6 worm cellular contexts compared by ENCODE assay signal in genomic region chrX:5828085-5828484, ce11.
A peak's percentile ranks its signal among the peaks of the same experiment; 100 is the strongest.
TF ChIP-seq lines count a peak whose summit lies in the region.

No protein-coding gene starts in this region.

TF ChIP-seq in whole organism, L1 larva, 84 proteins besides CTCF, POLR2A, EP300 and RAD21:
- no peak for TF ChIP-seq snu-23 (GFP tag; optimal IDR thresholded peaks at IDR 0.05; lab: Kevin White, UChicago)
- TF ChIP-seq nhr-85 (tag; lab: Kevin White, UChicago), result peak; percentile 78
- TF ChIP-seq egl-13 (tag; optimal IDR thresholded peaks at IDR 0.05; lab: Kevin White, UChicago), result no peak
- peak; percentile 22 for TF ChIP-seq nhr-71 (tag; optimal IDR thresholded peaks at IDR 0.05; lab: Kevin White, UChicago)
- peak; percentile 12 for TF ChIP-seq nhr-20 (tag; optimal IDR thresholded peaks at IDR 0.05; lab: Kevin White, UChicago)
- TF ChIP-seq lsy-2 (tag; optimal IDR thresholded peaks at IDR 0.05; lab: Kevin White, UChicago), result peak in 1 of 2 experiments; percentile 10
- peak; percentile 68 for TF ChIP-seq lin-14 (GFP tag; optimal IDR thresholded peaks at IDR 0.05; lab: Kevin White, UChicago)
- peak; percentile 95 for TF ChIP-seq blmp-1 (tag; optimal IDR thresholded peaks at IDR 0.05; lab: Kevin White, UChicago)
- TF ChIP-seq ama-1 (optimal IDR thresholded peaks at IDR 0.05; lab: Kevin White, UChicago), result no peak
- peak in 1 of 6 experiments; percentile 57 for TF ChIP-seq elt-3 (tag; optimal IDR thresholded peaks at IDR 0.05; lab: Kevin White, UChicago)

TF ChIP-seq in whole organism, L2 larva, 48 proteins besides CTCF, POLR2A, EP300 and RAD21 (continues in another document):
- peak; percentile 13 for TF ChIP-seq lin-13 (GFP tag; optimal IDR thresholded peaks at IDR 0.05; lab: Kevin White, UChicago)
- TF ChIP-seq unc-39 (tag; optimal IDR thresholded peaks at IDR 0.05; lab: Kevin White, UChicago), result no peak
- TF ChIP-seq elt-1 (tag; optimal IDR thresholded peaks at IDR 0.05; lab: Kevin White, UChicago), result no peak
- peak; percentile 50 for TF ChIP-seq egl-27 (tag; optimal IDR thresholded peaks at IDR 0.05; lab: Kevin White, UChicago)
- TF ChIP-seq fos-1 (tag; optimal IDR thresholded peaks at IDR 0.05; lab: Kevin White, UChicago), result peak; percentile 55
- TF ChIP-seq nhr-11 (tag; optimal IDR thresholded peaks at IDR 0.05; lab: Kevin White, UChicago), result no peak
- TF ChIP-seq ztf-4 (tag; optimal IDR thresholded peaks at IDR 0.05; lab: Kevin White, UChicago), result no peak
- peak; percentile 65 for TF ChIP-seq nhr-21 (tag; optimal IDR thresholded peaks at IDR 0.05; lab: Kevin White, UChicago)
- TF ChIP-seq sma-9 (GFP tag; optimal IDR thresholded peaks at IDR 0.05; lab: Kevin White, UChicago), result peak; percentile 70
- no peak for TF ChIP-seq sma-9 (tag; optimal IDR thresholded peaks at IDR 0.05; lab: Kevin White, UChicago)
- peak; percentile 43 for TF ChIP-seq nhr-6 (tag; optimal IDR thresholded peaks at IDR 0.05; lab: Kevin White, UChicago)
- peak; percentile 50 for TF ChIP-seq sma-3 (GFP tag; optimal IDR thresholded peaks at IDR 0.05; lab: Kevin White, UChicago)
- peak; percentile 47 for TF ChIP-seq crh-2 (tag; optimal IDR thresholded peaks at IDR 0.05; lab: Kevin White, UChicago)
- no peak for TF ChIP-seq R02D3.7 (tag; optimal IDR thresholded peaks at IDR 0.05; lab: Kevin White, UChicago)
- no peak for TF ChIP-seq alr-1 (tag; optimal IDR thresholded peaks at IDR 0.05; lab: Kevin White, UChicago)
- no peak for TF ChIP-seq gmeb-1 (tag; optimal IDR thresholded peaks at IDR 0.05; lab: Kevin White, UChicago)
- TF ChIP-seq lin-11 (tag; optimal IDR thresholded peaks at IDR 0.05; lab: Kevin White, UChicago), result no peak

TF ChIP-seq in whole organism, L3 larva, 47 proteins besides CTCF, POLR2A, EP300 and RAD21:
- TF ChIP-seq elt-3 (tag; optimal IDR thresholded peaks at IDR 0.05; lab: Kevin White, UChicago) (peak in 1 of 3 experiments; percentile 3), nhr-12 (tag; optimal IDR thresholded peaks at IDR 0.05; lab: Kevin White, UChicago) (no peak), nhr-43 (tag; optimal IDR thresholded peaks at IDR 0.05; lab: Kevin White, UChicago; ENCODE audit: poor library complexity, severe bottlenecking) (peak; percentile 57), nhr-25 (tag; optimal IDR thresholded peaks at IDR 0.05; lab: Kevin White, UChicago) (peak; percentile 95), nfya-1 (tag; optimal IDR thresholded peaks at IDR 0.05; lab: Kevin White, UChicago; ENCODE audit: insufficient read depth) (peak; percentile 17), unc-62 (GFP tag; optimal IDR thresholded peaks at IDR 0.05; lab: Kevin White, UChicago) (peak; percentile 82), elt-1 (tag; optimal IDR thresholded peaks at IDR 0.05; lab: Kevin White, UChicago) (peak; percentile 36), aly-2 (tag; optimal IDR thresholded peaks at IDR 0.05; lab: Kevin White, UChicago) (no peak), nhr-23 (tag; optimal IDR thresholded peaks at IDR 0.05; lab: Kevin White, UChicago) (peak; percentile 79)
TF ChIP-seq in whole organism, L3 larva: peak in this region for 7.

TF ChIP-seq in whole organism, L4 larva, 104 proteins besides CTCF, POLR2A, EP300 and RAD21:
- TF ChIP-seq fkh-10 (GFP tag; optimal IDR thresholded peaks at IDR 0.05; lab: Kevin White, UChicago) (no peak), hlh-30 (tag; optimal IDR thresholded peaks at IDR 0.05; lab: Kevin White, UChicago; ENCODE audit: insufficient read depth) (peak; percentile 70), lsy-2 (tag; optimal IDR thresholded peaks at IDR 0.05; lab: Kevin White, UChicago) (peak in 1 of 2 experiments; percentile 18), nhr-25 (tag; optimal IDR thresholded peaks at IDR 0.05; lab: Kevin White, UChicago; ENCODE audit: borderline replicate concordance, insufficient read depth) (peak; percentile 84), mxl-3 (GFP tag; optimal IDR thresholded peaks at IDR 0.05; lab: Kevin White, UChicago) (peak; percentile 54), cey-2 (tag; optimal IDR thresholded peaks at IDR 0.05; lab: Kevin White, UChicago; ENCODE audit: borderline replicate concordance, insufficient read depth) (no peak), nhr-76 (tag; optimal IDR thresholded peaks at IDR 0.05; lab: Kevin White, UChicago) (no peak), nhr-28 (tag; optimal IDR thresholded peaks at IDR 0.05; lab: Kevin White, UChicago) (peak; percentile 72), daf-16 (GFP tag; optimal IDR thresholded peaks at IDR 0.05; lab: Kevin White, UChicago) (peak in 1 of 2 experiments; percentile 80), daf-16 (tag; optimal IDR thresholded peaks at IDR 0.05; lab: Kevin White, UChicago) (no peak), hlh-11 (tag; optimal IDR thresholded peaks at IDR 0.05; lab: Kevin White, UChicago) (peak; percentile 30), mdl-1 (tag; optimal IDR thresholded peaks at IDR 0.05; lab: Kevin White, UChicago) (peak in 1 of 2 experiments; percentile 67), unc-62 (GFP tag; optimal IDR thresholded peaks at IDR 0.05 in 1 of 2; lab: Kevin White, UChicago) (peak in 1 of 2 experiments; percentile 100), unc-62 (tag; optimal IDR thresholded peaks at IDR 0.05; lab: Kevin White, UChicago) (no peak), aha-1 (tag; lab: Kevin White, UChicago) (peak; percentile 83), mep-1 (tag; optimal IDR thresholded peaks at IDR 0.05; lab: Kevin White, UChicago) (peak; percentile 28), ceh-82 (tag; optimal IDR thresholded peaks at IDR 0.05; lab: Kevin White, UChicago) (no peak), jun-1 (tag; optimal IDR thresholded peaks at IDR 0.05; lab: Kevin White, UChicago) (no peak), skn-1 (tag; optimal IDR thresholded peaks at IDR 0.05; lab: Kevin White, UChicago) (no peak)

TF ChIP-seq in whole organism, late embryonic, 69 proteins besides CTCF, POLR2A, EP300 and RAD21:
- no peak for TF ChIP-seq lim-6 (tag; optimal IDR thresholded peaks at IDR 0.05; lab: Kevin White, UChicago)
- no peak for TF ChIP-seq sox-2 (GFP tag; IDR thresholded peaks at IDR 0.05; lab: Robert Waterston, UW)
- peak; percentile 15 for TF ChIP-seq ama-1 (optimal IDR thresholded peaks at IDR 0.05; lab: Kevin White, UChicago)
- peak; percentile 17 for TF ChIP-seq unc-55 (GFP tag; optimal IDR thresholded peaks at IDR 0.05; lab: Kevin White, UChicago)

TF ChIP-seq in whole organism, mixed stage, embryonic, 35 proteins besides CTCF, POLR2A, EP300 and RAD21:
- TF ChIP-seq unc-39 (tag; optimal IDR thresholded peaks at IDR 0.05; lab: Kevin White, UChicago) (no peak), sem-2 (GFP tag; optimal IDR thresholded peaks at IDR 0.05; lab: Kevin White, UChicago) (no peak), zip-8 (tag; optimal IDR thresholded peaks at IDR 0.05; lab: Kevin White, UChicago) (no peak), drap-1 (GFP tag; optimal IDR thresholded peaks at IDR 0.05; lab: Kevin White, UChicago) (no peak), unc-120 (tag; optimal IDR thresholded peaks at IDR 0.05; lab: Kevin White, UChicago; ENCODE audit: poor library complexity, severe bottlenecking) (no peak), blmp-1 (tag; optimal IDR thresholded peaks at IDR 0.05; lab: Kevin White, UChicago) (no peak), cnd-1 (tag; optimal IDR thresholded peaks at IDR 0.05; lab: Kevin White, UChicago) (no peak), ceh-43 (GFP tag; optimal IDR thresholded peaks at IDR 0.05; lab: Kevin White, UChicago) (no peak), lin-13 (tag; optimal IDR thresholded peaks at IDR 0.05; lab: Kevin White, UChicago) (no peak), M03D4.4 (tag; optimal IDR thresholded peaks at IDR 0.05; lab: Kevin White, UChicago) (no peak), ceh-83 (GFP tag; optimal IDR thresholded peaks at IDR 0.05; lab: Kevin White, UChicago) (peak; percentile 15), mab-5 (tag; optimal IDR thresholded peaks at IDR 0.05; lab: Kevin White, UChicago) (no peak), nhr-76 (tag; optimal IDR thresholded peaks at IDR 0.05; lab: Kevin White, UChicago) (no peak), snpc-4 (tag; optimal IDR thresholded peaks at IDR 0.05; lab: Kevin White, UChicago) (no peak), ceh-39 (tag; optimal IDR thresholded peaks at IDR 0.05; lab: Kevin White, UChicago) (no peak), lsy-2 (tag; optimal IDR thresholded peaks at IDR 0.05; lab: Kevin White, UChicago) (no peak), nhr-237 (tag; optimal IDR thresholded peaks at IDR 0.05; lab: Kevin White, UChicago) (no peak), unc-62 (GFP tag; optimal IDR thresholded peaks at IDR 0.05; lab: Kevin White, UChicago) (peak; percentile 72), sptf-1 (tag; optimal IDR thresholded peaks at IDR 0.05; lab: Kevin White, UChicago) (no peak), ham-2 (GFP tag; optimal IDR thresholded peaks at IDR 0.05; lab: Kevin White, UChicago) (peak; percentile 17), elt-3 (tag; optimal IDR thresholded peaks at IDR 0.05; lab: Kevin White, UChicago) (no peak)

Comparison
In these comparisons a context has a peak if more than half of its experiments do, and no peak if none do; other contexts are left out.
1. Of the 29 proteins assayed by ChIP-seq in both whole organism, L4 larva and whole organism, L1 larva: peak only in whole organism, L4 larva: aha-1, mep-1 and nhr-28; only in whole organism, L1 larva: none; in both: none; in neither: 23; mixed calls (peak in some experiments, not most) for 3.